Worm (Caenorhabditis elegans): ENCODE data around the gene Y53G8AR.5.
"Not testable (repeated sequence)": the region's sequence is repeated elsewhere in the genome, so short reads cannot be mapped to it uniquely, and the experiment has no call there.

The Y53G8AR.5 gene

DNA sequence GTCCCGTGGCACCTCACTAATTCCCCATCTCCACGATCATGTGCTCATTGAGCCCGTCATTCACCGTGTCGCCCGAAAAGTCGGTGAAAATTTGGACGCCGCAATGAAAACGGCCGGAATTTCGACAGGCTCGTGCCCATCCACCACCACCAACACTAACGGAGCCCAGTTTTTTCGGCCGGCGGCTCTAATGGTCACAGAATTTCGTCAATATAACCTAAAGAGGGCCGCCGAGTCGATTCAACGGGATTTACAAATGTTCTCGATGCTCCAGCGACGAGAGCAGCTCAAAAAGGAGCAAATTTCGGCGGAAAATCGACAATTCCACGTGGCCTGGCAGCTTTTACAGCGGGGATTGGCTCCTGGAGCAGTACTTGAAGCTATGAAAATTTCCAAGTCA is 32.2 kb downstream of the Y53G8AR.5 start:
- TF ChIP-seq aly-1 (tag; optimal IDR thresholded peaks at IDR 0.05) (no peak), tbx-11 (GFP tag; IDR thresholded peaks at IDR 0.05) (no peak), scrt-1 (GFP tag; IDR thresholded peaks at IDR 0.05) (no peak), pes-1 (GFP tag; IDR thresholded peaks at IDR 0.05) (no peak), B0310.2 (tag; optimal IDR thresholded peaks at IDR 0.05) (no peak), sea-1 (GFP tag; conservative IDR thresholded peaks at IDR 0.05) (no peak)

DNA sequence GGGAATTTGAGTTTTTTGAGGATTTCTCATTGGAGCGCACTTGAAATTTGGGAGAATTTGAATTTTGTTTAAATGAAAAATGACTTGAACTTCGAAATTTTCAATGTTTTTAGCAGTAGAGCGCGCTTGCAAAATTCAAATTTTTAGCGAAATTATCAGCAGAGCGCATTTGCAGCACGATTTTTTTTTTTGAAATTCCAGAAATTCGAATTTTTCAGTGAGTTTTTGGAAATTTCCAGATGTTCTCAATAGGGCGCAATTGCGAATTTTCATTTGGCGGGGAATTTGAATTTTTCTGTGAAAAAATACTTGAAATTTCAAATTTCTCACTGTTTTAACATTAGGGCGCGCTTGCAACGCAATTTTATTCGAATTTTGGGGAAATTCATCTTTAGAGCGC is 34.5 kb downstream of the Y53G8AR.5 start:
- TF ChIP-seq tbx-11 (GFP tag; IDR thresholded peaks at IDR 0.05) = no peak
- no peak for TF ChIP-seq ceh-13 (GFP tag; optimal IDR thresholded peaks at IDR 0.05)
- no peak for TF ChIP-seq flt-1 (GFP tag; IDR thresholded peaks at IDR 0.05)
- TF ChIP-seq hnd-1 (tag; optimal IDR thresholded peaks at IDR 0.05) = no peak
- TF ChIP-seq F13C5.2 (tag; optimal IDR thresholded peaks at IDR 0.05) = no peak
- TF ChIP-seq pes-1 (GFP tag; IDR thresholded peaks at IDR 0.05) = no peak
- no peak for TF ChIP-seq scrt-1 (GFP tag; IDR thresholded peaks at IDR 0.05)
- TF ChIP-seq B0310.2 (tag; optimal IDR thresholded peaks at IDR 0.05) = no peak
- TF ChIP-seq ets-7 (tag; optimal IDR thresholded peaks at IDR 0.05) = no peak
- TF ChIP-seq sea-1 (GFP tag; conservative IDR thresholded peaks at IDR 0.05) = no peak
- TF ChIP-seq tbx-37 (GFP tag; conservative IDR thresholded peaks at IDR 0.05) = no peak
- TF ChIP-seq aly-1 (tag; optimal IDR thresholded peaks at IDR 0.05) = no peak
- no peak for TF ChIP-seq tra-4 (tag; optimal IDR thresholded peaks at IDR 0.05)
- no peak for TF ChIP-seq hmg-4 (GFP tag; optimal IDR thresholded peaks at IDR 0.05)
- no peak for TF ChIP-seq hmbx-1 (tag; optimal IDR thresholded peaks at IDR 0.05)
- no peak for TF ChIP-seq ceh-36 (tag; optimal IDR thresholded peaks at IDR 0.05)

DNA sequence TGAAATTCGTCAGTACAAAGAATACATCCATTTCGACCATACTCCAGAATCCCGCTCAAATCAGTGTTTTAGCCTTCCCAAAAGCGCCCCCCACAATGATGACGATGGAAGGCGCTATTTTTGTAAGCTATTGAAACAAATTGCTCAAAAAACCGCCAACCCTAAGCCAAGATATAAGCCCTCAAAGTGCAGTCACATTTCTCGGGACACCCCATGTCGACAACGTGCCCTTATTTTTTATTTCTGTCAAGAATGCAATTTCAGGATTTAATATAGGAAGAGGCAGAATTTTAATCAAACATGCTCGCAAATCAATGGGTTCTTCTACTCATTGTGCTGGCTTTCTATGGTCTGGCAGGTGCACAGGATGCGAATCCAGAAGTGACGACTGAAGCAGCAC is 35.5 kb downstream of the Y53G8AR.5 start, which contains the start of gene Y53G8AR.1:
Y53G8AR.1 (plus strand) TSS at position 301 of the 400 bp plus-strand sequence.
- not testable (repeated sequence) for TF ChIP-seq tra-4 (tag; optimal IDR thresholded peaks at IDR 0.05); flt-1 (GFP tag; IDR thresholded peaks at IDR 0.05); tbx-37 (GFP tag; conservative IDR thresholded peaks at IDR 0.05)

DNA sequence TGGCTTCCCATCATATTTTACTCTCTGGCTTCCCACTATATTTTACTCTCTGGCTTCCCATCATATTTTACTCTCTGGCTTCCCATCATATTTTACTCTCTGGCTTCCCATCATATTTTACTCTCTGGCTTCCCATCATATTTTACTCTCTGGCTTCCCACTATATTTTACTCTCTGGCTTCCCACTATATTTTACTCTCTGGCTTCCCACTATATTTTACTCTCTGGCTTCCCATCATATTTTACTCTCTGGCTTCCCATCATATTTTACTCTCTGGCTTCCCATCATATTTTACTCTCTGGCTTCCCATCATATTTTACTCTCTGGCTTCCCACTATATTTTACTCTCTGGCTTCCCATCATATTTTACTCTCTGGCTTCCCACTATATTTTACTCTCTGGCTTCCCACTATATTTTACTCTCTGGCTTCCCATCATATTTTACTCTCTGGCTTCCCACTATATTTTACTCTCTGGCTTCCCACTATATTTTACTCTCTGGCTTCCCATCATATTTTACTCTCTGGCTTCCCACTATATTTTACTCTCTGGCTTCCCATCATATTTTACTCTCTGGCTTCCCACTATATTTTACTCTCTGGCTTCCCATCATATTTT is 37.8 kb downstream of the Y53G8AR.5 start:
- TF ChIP-seq pes-1 (GFP tag; IDR thresholded peaks at IDR 0.05) (peak; percentile 89), tbx-11 (GFP tag; IDR thresholded peaks at IDR 0.05) (peak; percentile 92), tbx-37 (GFP tag; conservative IDR thresholded peaks at IDR 0.05) (peak; percentile 96), scrt-1 (GFP tag; IDR thresholded peaks at IDR 0.05) (peak; percentile 71), sea-1 (GFP tag; conservative IDR thresholded peaks at IDR 0.05) (peak; percentile 93), flt-1 (GFP tag; IDR thresholded peaks at IDR 0.05) (peak; percentile 88)

DNA sequence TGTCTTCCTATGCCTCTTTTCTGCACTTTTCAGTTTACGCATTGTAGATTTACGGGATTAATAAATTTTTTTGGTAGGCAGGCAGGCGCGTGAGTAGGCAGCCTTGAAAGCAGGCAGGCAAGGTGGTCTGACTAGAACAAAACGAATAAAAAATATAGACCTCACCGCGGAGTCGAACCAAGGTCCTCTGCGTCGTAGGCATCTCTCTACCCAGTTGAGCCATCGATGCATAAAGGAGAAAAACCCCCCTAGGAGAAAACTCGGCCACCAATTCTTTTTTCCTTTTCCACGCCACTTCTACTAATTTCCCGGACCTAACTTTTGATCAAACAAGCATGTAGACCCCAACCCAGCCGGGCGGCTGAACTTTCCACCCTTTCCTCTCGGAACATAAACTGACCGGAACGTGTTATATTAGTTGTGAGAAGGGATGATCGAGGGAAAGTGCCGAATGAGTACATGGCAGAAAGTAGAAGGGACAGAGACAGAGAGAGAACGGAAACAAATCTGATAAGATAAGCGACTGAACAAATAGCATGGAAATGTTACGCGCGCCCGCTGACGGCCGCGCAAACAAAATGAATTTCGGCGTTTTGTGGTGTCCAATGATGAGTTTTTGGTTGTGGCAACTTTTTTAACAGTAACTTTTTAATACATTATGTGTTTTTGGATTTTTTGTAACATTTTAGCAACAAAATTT is 42.2 kb downstream of the Y53G8AR.5 start:
- TF ChIP-seq hmbx-1 (tag; optimal IDR thresholded peaks at IDR 0.05) (no peak), ceh-36 (tag; optimal IDR thresholded peaks at IDR 0.05) (no peak), ets-7 (tag; optimal IDR thresholded peaks at IDR 0.05) (no peak), tbx-11 (GFP tag; IDR thresholded peaks at IDR 0.05) (no peak), flt-1 (GFP tag; IDR thresholded peaks at IDR 0.05) (no peak), B0310.2 (tag; optimal IDR thresholded peaks at IDR 0.05) (no peak), aly-1 (tag; optimal IDR thresholded peaks at IDR 0.05) (no peak), hnd-1 (tag; optimal IDR thresholded peaks at IDR 0.05) (no peak), F13C5.2 (tag; optimal IDR thresholded peaks at IDR 0.05) (no peak), hmg-4 (GFP tag; optimal IDR thresholded peaks at IDR 0.05) (no peak), tra-4 (tag; optimal IDR thresholded peaks at IDR 0.05) (no peak), ama-1 (optimal IDR thresholded peaks at IDR 0.05) (no peak), scrt-1 (GFP tag; IDR thresholded peaks at IDR 0.05) (no peak), ceh-13 (GFP tag; optimal IDR thresholded peaks at IDR 0.05) (no peak), pes-1 (GFP tag; IDR thresholded peaks at IDR 0.05) (no peak), sea-1 (GFP tag; conservative IDR thresholded peaks at IDR 0.05) (no peak), tbx-37 (GFP tag; conservative IDR thresholded peaks at IDR 0.05) (no peak)

DNA sequence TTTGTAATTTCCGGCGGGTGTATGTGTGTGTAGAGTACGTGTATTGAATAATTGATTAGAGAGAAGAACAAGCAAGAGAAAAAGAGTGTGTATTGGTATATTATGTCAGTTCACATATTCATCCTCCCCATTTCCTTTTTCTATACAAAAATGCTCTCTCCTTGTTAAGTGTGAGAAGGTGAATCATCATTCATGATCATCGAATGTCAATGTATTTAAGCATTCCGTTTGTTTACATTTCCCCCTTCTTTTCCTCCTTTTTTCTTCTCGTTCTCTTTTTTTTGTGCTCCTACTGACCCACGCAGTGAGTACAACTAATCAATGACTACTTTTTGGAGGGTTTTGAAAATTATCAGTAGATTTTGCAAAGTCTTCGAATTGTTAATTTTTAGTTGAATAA is 46.2 kb downstream of the Y53G8AR.5 start:
- TF ChIP-seq hmg-4 (GFP tag; optimal IDR thresholded peaks at IDR 0.05) = no peak
- TF ChIP-seq ceh-36 (tag; optimal IDR thresholded peaks at IDR 0.05) = no peak
- no peak for TF ChIP-seq flt-1 (GFP tag; IDR thresholded peaks at IDR 0.05)
- TF ChIP-seq scrt-1 (GFP tag; IDR thresholded peaks at IDR 0.05) = no peak
- TF ChIP-seq aly-1 (tag; optimal IDR thresholded peaks at IDR 0.05) = no peak
- TF ChIP-seq tbx-37 (GFP tag; conservative IDR thresholded peaks at IDR 0.05) = no peak
- no peak for TF ChIP-seq ceh-13 (GFP tag; optimal IDR thresholded peaks at IDR 0.05)
- TF ChIP-seq hmbx-1 (tag; optimal IDR thresholded peaks at IDR 0.05) = no peak
- TF ChIP-seq B0310.2 (tag; optimal IDR thresholded peaks at IDR 0.05) = no peak
- no peak for TF ChIP-seq tra-4 (tag; optimal IDR thresholded peaks at IDR 0.05)
- TF ChIP-seq ama-1 (optimal IDR thresholded peaks at IDR 0.05) = no peak
- TF ChIP-seq pes-1 (GFP tag; IDR thresholded peaks at IDR 0.05) = no peak
- no peak for TF ChIP-seq sea-1 (GFP tag; conservative IDR thresholded peaks at IDR 0.05)
- no peak for TF ChIP-seq F13C5.2 (tag; optimal IDR thresholded peaks at IDR 0.05)

DNA sequence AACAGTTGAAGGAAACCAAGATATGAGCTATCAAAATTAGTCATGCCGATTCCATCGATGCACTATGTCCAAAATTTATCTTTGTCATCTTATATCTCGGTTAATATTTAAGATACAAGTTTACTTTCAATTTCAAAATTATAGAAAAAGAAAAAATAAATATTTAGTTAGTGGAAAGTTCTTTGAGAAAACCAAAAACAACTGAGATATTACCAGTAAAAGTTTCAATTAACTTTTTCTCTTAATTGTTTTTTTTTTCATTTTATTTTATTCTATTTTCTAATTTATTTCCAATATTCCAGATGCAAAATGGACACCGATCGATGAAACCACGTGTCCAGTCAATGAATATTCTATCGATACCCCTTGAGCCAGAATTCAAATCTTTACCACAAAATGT is 47.3 kb downstream of the Y53G8AR.5 start, which contains the start of gene gei-1:
gei-1 (plus strand) TSS at position 301 of the 400 bp plus-strand sequence.
- TF ChIP-seq sea-1 (GFP tag; conservative IDR thresholded peaks at IDR 0.05) (no peak), F13C5.2 (tag; optimal IDR thresholded peaks at IDR 0.05) (no peak), hmg-4 (GFP tag; optimal IDR thresholded peaks at IDR 0.05) (no peak), ceh-36 (tag; optimal IDR thresholded peaks at IDR 0.05) (no peak), scrt-1 (GFP tag; IDR thresholded peaks at IDR 0.05) (no peak), hmbx-1 (tag; optimal IDR thresholded peaks at IDR 0.05) (no peak), pes-1 (GFP tag; IDR thresholded peaks at IDR 0.05) (no peak), tra-4 (tag; optimal IDR thresholded peaks at IDR 0.05) (no peak), ets-7 (tag; optimal IDR thresholded peaks at IDR 0.05) (no peak), flt-1 (GFP tag; IDR thresholded peaks at IDR 0.05) (no peak), ceh-13 (GFP tag; optimal IDR thresholded peaks at IDR 0.05) (no peak), aly-1 (tag; optimal IDR thresholded peaks at IDR 0.05) (no peak), ama-1 (optimal IDR thresholded peaks at IDR 0.05) (no peak), tbx-11 (GFP tag; IDR thresholded peaks at IDR 0.05) (no peak), B0310.2 (tag; optimal IDR thresholded peaks at IDR 0.05) (no peak), tbx-37 (GFP tag; conservative IDR thresholded peaks at IDR 0.05) (no peak), hnd-1 (tag; optimal IDR thresholded peaks at IDR 0.05) (no peak)
